Fruit fly (Drosophila melanogaster): Measurements from ENCODE around the gene CG32756.
A peak's percentile ranks its signal among the peaks of the same experiment; 100 is the strongest.
"Not testable (repeated sequence)": the region's sequence is repeated elsewhere in the genome, so short reads cannot be mapped to it uniquely, and the experiment has no call there.

CG32756 gene

DNA sequence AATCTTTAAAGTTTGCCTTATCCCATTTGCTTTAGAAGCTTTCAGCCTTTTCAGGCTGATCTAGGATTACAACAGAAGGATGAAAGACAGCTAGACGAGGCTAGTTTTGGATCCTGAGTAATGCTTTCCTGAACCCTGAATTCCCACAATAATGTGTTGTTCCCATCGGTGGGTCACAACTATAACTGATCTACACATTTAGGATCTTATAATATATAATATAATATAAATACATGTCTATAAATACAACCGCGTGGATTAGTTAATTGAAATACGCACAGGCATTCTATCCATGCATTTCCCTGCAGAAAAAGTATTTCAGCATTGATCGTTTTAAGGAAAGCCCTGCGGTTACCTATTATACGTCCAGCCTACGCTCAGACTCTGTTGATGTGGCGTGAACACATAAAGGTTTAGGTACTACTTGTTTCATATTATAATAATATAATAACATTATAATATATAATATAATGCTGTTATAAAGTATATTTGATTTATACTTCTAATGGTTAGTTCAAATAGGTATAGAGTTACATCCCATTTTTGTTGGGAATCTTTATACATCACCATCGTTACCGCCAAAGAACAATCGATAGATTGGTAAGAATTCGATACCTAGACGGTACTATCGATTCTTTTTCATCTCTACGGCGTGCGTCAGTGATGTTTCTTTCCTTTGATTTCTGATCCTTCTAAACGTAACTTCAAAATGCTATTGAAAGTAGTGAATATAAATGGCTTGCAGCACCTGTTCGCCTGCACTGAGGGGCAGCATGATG is at the start of gene CG32756:
CG32756 (plus strand) TSS at position 631 of the 779 bp plus-strand sequence.
- TF ChIP-seq CG8478 (optimal IDR thresholded peaks at IDR 0.05); Dll (optimal IDR thresholded peaks at IDR 0.05); EcR (GFP tag; optimal IDR thresholded peaks at IDR 0.05): not testable (repeated sequence)

DNA sequence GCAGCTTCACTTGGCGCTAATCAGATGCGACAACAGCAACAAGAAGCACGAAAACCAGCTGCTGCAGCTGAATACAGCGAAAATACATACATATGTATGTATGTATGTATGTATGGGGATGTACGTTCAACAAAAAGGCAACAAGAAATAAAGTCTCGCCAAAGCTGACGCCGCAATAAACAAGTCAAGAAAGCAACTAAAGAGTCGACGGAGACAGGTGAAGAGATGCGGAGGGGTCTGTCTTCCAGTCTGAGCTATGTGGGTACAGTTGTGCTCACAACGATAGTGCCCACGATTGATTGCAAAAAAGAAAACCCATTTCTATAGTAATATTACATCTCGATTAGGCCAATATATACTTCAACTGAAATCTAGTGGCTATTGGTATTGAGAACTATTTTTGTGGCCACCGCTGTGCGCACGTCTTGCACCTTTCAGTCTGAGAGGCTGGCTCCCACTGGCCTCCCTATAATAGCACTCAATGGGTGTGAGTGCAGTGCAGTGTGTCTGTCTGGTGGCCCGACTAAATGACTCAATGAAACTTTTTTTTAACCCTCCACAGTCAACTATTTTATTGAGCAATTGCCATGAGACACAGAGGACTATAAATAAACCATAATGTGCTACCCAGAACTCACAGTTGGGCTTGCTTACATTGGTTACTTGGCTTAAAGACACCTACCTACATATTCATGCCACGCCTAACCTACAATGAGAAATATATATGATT is 49.5 kb upstream of the CG32756 start:
- TF ChIP-seq pan (optimal IDR thresholded peaks at IDR 0.05) (no peak), EcR (GFP tag; optimal IDR thresholded peaks at IDR 0.05) (no peak), CG8478 (optimal IDR thresholded peaks at IDR 0.05) (no peak), psq (optimal IDR thresholded peaks at IDR 0.05) (no peak), Dll (optimal IDR thresholded peaks at IDR 0.05) (no peak), usp (GFP tag; optimal IDR thresholded peaks at IDR 0.05) (no peak)

DNA sequence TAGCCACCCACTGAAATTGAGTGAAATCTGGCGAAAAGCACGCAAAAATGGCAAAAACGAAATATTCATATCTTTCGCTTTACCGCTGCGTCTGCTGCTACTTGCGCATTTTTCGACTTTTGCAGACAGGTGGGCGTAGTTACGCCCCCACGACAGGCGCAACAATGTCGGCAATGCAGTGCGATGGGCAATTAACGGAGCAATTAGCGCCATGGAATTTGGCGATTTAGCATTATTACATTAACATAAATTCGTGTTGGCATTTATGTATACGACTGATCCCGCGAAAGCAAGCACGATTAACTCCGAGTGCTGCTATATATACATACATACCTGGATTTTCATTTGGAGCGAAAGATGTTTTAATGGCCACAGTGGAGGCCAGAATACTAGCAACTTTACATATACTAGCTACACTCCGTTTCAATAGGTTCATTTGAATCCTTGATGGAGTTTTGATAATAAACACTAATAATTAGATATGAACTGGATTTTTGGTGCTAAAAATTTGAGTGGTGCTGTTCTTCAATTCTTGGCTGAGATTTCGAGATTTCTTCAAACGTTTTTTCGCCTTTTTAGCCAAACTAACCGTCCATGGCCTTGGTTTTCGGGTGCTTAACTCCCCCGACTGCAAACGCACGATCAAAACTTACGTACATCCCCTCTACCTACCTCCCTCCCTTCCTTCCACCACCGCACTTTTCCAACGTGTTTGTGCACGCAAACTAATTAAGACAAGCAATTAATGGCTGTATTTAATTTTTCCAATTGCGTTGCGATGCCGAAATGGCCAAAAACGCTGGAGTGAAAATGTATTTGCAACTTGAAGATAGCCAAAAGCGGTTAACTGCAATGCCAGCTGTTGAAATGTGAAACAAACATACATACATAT is 48.4 kb upstream of the CG32756 start:
- no peak for TF ChIP-seq Dll (optimal IDR thresholded peaks at IDR 0.05)
- no peak for TF ChIP-seq psq (optimal IDR thresholded peaks at IDR 0.05)
- no peak for TF ChIP-seq pan (optimal IDR thresholded peaks at IDR 0.05)
- no peak for TF ChIP-seq EcR (GFP tag; optimal IDR thresholded peaks at IDR 0.05)
- TF ChIP-seq CG8478 (optimal IDR thresholded peaks at IDR 0.05) = no peak
- TF ChIP-seq usp (GFP tag; optimal IDR thresholded peaks at IDR 0.05) = no peak

DNA sequence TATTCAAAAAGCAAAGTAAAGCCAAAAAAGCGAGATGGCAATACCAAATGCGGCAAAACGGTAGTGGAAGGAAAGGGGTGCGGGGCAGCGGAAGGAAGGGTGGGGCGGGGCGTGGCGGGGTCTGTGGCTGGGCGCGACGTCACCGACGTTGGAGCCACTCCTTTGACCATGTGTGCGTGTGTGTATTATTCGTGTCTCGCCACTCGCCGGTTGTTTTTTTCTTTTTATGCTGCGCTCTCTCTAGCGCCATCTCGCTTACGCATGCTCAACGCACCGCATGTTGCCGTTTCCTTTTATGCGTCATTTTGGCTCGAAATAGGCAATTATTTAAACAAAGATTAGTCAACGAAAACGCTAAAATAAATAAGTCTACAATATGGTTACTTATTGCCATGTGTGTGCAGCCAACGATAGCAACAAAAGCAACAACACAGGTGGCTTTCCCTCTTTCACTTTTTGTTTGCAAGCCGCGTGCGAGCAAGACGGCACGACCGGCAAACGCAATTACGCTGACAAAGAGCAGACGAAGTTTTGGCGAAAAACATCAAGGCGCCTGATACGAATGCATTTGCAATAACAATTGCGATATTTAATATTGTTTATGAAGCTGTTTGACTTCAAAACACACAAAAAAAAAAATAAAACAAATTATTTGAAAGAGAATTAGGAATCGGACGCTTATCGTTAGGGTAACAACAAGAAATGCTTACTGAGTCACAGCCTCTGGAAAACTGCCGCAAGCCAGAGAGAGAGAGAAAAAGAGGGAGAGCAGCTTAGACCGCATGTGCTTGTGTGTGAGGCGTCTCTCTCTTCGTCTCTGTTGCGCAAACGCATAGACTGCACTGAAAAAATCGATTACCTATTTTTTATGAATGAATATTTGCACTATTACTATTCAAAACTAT is 46.0 kb upstream of the CG32756 start:
- TF ChIP-seq CG8478 (optimal IDR thresholded peaks at IDR 0.05) (peak; percentile 12), usp (GFP tag; optimal IDR thresholded peaks at IDR 0.05) (no peak), EcR (GFP tag; optimal IDR thresholded peaks at IDR 0.05) (no peak), Dll (optimal IDR thresholded peaks at IDR 0.05) (peak; percentile 38)

DNA sequence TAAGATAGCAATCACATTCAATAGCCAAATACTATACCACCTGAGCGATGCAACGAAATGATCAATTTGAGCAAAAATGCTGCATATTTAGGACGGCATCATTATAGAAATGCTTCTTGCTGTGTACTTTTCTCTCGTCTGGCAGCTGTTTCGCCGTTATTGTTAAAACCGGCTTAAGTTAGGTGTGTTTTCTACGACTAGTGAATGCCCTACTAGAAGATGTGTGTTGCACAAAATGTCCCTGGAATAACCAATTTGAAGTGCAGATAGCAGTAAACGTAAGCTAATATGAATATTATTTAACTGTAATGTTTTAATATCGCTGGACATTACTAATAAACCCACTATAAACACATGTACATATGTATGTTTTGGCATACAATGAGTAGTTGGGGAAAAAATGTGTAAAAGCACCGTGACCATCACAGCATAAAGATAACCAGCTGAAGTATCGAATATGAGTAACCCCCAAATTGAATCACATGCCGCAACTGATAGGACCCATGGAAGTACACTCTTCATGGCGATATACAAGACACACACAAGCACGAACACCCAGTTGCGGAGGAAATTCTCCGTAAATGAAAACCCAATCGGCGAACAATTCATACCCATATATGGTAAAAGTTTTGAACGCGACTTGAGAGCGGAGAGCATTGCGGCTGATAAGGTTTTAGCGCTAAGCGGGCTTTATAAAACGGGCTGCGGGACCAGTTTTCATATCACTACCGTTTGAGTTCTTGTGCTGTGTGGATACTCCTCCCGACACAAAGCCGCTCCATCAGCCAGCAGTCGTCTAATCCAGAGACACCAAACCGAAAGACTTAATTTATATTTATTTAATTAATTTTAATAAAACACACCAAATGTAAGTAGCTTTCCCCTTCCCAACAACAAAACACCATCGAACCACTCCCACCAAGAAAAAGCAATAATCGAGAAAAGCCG is 45.1 kb upstream of the CG32756 start, which contains the start of gene Act5C:
Act5C (plus strand) TSS at position 716 of the 948 bp plus-strand sequence.
- TF ChIP-seq CG8478 (optimal IDR thresholded peaks at IDR 0.05) (no peak), psq (optimal IDR thresholded peaks at IDR 0.05) (no peak), Dll (optimal IDR thresholded peaks at IDR 0.05) (no peak), pan (optimal IDR thresholded peaks at IDR 0.05) (no peak), EcR (GFP tag; optimal IDR thresholded peaks at IDR 0.05) (no peak), usp (GFP tag; optimal IDR thresholded peaks at IDR 0.05) (no peak)

DNA sequence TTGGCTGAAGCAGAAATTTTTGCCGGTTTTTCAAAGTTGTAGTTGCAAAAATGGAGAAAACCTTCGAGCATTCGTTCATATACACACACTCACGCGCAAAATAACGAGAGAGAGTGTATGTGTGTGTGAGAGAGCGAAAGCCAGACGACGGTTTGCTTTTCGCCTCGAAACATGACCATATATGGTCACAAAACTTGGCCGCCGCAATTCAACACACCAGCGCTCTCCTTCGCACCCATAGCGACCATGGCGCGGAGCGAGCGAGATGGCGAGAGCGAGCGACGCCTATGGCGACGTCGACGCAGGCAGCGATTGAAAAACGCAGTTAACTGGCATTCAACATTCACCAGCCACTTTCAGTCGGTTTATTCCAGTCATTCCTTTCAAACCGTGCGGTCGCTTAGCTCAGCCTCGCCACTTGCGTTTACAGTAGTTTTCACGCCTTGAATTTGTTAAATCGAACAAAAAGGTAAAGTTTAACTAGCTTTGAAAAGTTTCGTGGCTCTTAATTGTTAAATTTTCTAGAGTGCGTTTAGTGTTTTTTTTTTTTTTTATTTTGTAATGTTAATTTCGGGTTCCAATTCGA is 43.8 kb upstream of the CG32756 start:
- peak; percentile 68 for TF ChIP-seq CG8478 (optimal IDR thresholded peaks at IDR 0.05)
- TF ChIP-seq Dll (optimal IDR thresholded peaks at IDR 0.05) = peak; percentile 81
- TF ChIP-seq psq (optimal IDR thresholded peaks at IDR 0.05) = no peak

DNA sequence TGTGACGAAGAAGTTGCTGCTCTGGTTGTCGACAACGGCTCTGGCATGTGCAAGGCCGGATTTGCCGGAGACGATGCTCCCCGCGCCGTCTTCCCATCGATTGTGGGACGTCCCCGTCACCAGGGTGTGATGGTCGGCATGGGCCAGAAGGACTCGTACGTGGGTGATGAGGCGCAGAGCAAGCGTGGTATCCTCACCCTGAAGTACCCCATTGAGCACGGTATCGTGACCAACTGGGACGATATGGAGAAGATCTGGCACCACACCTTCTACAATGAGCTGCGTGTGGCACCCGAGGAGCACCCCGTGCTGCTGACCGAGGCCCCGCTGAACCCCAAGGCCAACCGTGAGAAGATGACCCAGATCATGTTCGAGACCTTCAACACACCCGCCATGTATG is 42.8 kb upstream of the CG32756 start:
- TF ChIP-seq psq (optimal IDR thresholded peaks at IDR 0.05) = no peak
- no peak for TF ChIP-seq Dll (optimal IDR thresholded peaks at IDR 0.05)
- TF ChIP-seq EcR (GFP tag; optimal IDR thresholded peaks at IDR 0.05) = no peak
- no peak for TF ChIP-seq CG8478 (optimal IDR thresholded peaks at IDR 0.05)
- no peak for TF ChIP-seq pan (optimal IDR thresholded peaks at IDR 0.05)
- TF ChIP-seq usp (GFP tag; optimal IDR thresholded peaks at IDR 0.05) = no peak

DNA sequence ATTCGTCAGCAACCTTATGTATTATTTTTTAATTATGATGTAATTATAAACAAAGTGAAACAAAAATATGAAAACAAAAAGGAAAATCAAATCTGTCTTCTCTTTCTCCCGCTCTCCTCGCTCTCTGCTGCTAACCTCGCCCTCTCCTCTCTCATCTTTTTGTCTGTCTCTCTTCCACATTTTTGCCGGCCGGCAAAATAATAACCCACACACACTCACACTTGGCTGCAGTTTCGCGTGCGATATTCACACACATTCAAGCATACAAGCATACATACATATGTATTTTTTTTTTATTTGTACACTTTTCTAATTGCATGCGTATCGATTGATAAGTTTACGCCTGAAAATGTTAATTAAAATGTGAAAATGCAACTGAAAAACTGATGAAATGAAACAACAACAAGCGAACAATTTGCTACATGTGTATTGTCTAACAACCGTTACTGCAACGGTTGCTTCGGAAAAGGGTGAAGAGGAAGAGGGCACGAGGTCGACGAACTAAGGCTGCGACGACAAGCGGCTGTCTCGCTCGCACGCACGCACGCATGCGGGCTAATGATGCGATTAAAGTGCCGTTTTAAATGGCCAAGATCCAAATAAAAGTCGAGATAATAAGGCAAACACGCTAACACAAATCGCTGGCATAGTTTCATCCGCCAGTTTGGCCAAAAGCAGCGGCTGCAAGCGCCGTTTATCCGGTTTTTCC is 41.0 kb upstream of the CG32756 start:
- TF ChIP-seq EcR (GFP tag; optimal IDR thresholded peaks at IDR 0.05) (peak in 1 of 2 experiments; percentile 94), CG8478 (optimal IDR thresholded peaks at IDR 0.05) (no peak)

DNA sequence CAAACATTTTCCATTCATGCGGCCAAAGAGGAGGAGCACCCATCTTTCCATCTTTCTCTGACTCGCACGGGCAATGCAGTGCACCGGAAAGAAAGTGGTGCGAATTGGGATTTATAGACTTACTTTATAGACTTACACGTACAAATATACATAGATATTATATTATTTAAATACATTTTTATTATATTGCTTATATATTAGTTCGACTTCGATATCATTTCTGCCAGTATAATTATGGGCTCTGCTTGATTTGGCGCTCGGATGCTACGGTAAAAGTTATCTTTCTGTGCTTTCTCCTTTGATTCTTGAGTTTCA is 40.4 kb upstream of the CG32756 start:
- TF ChIP-seq usp (GFP tag; optimal IDR thresholded peaks at IDR 0.05) = no peak
- no peak for TF ChIP-seq pan (optimal IDR thresholded peaks at IDR 0.05)
- no peak for TF ChIP-seq EcR (GFP tag; optimal IDR thresholded peaks at IDR 0.05)
- TF ChIP-seq Dll (optimal IDR thresholded peaks at IDR 0.05) = no peak
- no peak for TF ChIP-seq CG8478 (optimal IDR thresholded peaks at IDR 0.05)
- TF ChIP-seq psq (optimal IDR thresholded peaks at IDR 0.05) = no peak

Measured in whole organism.